Fruit fly (Drosophila melanogaster): ENCODE data around the gene CG32213.
"Not testable (repeated sequence)": the region's sequence is repeated elsewhere in the genome, so short reads cannot be mapped to it uniquely, and the experiment has no call there.

CG32213 gene

DNA sequence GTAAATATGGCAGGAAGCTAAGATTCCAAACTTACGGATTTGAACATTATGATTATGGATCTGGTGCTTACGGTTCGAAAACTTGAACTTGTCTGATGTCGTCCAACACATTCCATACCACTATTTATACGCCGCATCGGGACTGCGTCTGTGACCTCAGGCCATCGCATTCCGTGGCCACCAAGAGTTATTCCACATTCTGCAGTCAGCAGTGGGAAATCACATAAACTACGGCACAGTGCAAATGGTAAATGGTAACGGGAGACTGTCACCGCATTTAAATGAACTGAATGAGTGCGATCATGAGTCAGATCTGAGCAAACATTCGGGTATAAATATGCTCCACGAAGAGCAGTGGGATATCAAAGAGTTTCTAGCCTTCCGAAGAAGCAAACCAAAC lies at the start of gene CG32213, which contains the start of gene CG18294:
Gene CG32213 (plus strand): TSS at position 362 of the 400 bp plus-strand sequence.
Gene CG18294 (minus strand): TSS at position 101 of the 400 bp plus-strand sequence.
- not testable (repeated sequence) for TF ChIP-seq noc (tag; optimal IDR thresholded peaks at IDR 0.05)

DNA sequence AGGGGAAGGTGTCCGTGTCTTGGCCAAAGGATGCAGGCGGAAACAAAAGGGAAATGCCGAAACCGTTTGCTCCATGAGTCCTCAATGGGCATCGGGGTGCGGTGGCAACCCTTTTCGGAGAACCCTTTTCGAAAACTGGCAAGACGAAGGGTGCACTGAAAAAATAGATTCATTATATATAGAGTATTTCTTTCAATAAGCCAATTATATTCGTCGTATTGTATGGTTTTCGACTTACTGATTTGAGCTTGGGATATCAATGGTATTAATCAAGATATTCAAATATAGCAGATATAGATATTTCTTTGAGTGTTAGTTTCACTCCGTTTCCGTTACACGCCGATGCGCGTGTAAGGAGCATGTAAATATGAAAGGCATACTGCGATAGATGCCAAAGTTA lies 33.4 kb upstream of the CG32213 start:
- no peak for TF ChIP-seq noc (tag; optimal IDR thresholded peaks at IDR 0.05)

DNA sequence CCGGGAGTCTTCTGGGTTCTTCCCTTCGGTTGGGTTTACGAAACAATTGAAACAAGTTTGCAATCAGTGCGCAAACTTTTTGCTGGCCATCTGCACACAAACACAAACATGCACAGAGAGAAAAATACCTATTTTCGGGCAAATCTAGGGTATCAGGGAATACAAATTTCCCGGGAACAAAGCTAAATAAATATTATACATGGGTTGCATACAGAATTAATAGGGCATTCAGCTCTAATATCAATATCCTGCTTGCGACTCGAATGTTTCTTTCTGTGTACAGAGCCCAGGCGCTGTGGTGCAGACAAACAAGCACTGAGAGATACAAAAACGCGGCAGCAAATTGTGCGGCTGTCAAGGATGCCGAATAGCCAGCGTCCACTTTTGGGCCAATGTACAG lies 31.5 kb upstream of the CG32213 start:
- TF ChIP-seq noc (tag; optimal IDR thresholded peaks at IDR 0.05) = no peak

DNA sequence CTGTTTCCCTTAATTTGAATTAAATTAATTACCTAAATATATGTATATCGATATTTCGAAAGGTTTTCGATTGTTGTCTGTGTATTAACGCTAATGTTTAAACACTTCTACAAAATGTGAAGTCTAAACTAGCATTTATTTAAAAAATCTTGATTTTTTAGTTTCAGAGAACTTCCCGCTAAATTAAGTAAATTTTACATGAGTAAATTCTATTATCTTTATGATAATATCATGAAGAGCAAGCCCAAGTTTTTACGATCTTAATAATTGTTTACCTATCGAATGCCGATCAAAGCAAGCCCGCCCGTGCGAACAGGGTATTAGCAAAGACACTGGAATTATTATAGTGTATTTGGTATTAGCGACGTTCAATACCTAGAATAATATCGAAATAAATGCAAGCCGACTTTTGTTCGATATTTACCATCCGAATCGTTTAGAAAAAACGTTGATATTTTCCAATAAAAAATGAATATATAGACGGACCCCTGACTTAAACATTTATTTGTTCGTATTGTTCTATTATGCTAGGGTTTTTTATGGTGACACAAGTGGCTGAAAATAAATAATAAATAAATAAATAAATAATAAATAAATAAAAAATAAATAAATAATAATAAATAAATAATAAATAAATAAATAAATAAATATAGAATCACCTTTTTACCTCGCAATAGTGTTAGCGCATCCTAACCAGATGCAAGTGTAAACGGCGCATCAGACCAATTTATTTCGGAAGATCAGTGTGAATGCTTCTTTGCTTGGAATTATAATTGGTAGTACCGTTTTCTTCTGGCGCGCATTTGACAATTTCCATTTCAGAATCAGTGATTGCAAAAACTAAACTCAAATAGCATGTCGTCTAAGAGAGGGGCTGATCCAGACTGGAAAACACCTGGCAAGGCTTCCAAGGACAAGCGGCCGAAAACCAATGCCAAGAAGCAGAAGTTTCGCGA lies 29.0 kb upstream of the CG32213 start, which contains the start of the genes CG33062 and Chd3:
Gene CG33062 (minus strand): TSS at position 51 of the 956 bp plus-strand sequence.
Gene Chd3 (plus strand): TSS at position 780 of the 956 bp plus-strand sequence.
- no peak for TF ChIP-seq noc (tag; optimal IDR thresholded peaks at IDR 0.05)

DNA sequence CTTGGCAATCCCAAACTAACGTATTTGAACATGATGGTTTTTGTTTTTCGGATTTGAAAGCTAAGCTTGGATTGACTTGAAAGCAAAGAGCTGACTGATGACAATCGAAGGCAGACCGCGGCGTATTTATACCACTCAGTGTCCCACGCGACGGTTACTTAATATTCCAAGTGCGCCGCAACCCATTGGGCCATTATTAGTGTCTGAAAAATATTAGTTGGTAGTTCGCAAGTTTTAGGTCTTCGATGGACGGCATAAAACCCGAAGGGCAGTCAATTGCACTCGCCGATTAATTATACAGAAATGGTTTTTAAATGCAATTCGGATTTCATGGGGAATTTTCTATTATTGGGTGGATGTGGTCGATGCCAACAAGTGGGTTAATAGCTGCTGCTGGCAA lies 11.0 kb upstream of the CG32213 start, which contains the start of gene CG14095:
Gene CG14095 (minus strand): TSS at position 101 of the 400 bp plus-strand sequence.
- TF ChIP-seq noc (tag; optimal IDR thresholded peaks at IDR 0.05) = no peak

DNA sequence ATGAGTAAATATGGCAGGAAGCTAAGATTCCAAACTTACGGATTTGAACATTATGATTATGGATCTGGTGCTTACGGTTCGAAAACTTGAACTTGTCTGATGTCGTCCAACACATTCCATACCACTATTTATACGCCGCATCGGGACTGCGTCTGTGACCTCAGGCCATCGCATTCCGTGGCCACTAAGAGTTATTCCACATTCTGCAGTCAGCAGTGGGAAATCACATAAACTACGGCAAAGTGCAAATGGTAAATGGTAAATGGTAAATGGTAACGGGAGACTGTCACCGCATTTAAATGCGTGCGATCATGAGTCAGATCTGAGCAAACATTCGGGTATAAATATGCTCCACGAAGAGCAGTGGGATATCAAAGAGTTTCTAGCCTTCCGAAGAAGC lies 8.7 kb upstream of the CG32213 start, which contains the start of the genes CG14096 and CG32214:
Gene CG14096 (minus strand): TSS at position 101 of the 400 bp plus-strand sequence.
Gene CG32214 (plus strand): TSS at position 368 of the 400 bp plus-strand sequence.
- not testable (repeated sequence) for TF ChIP-seq noc (tag; optimal IDR thresholded peaks at IDR 0.05)

DNA sequence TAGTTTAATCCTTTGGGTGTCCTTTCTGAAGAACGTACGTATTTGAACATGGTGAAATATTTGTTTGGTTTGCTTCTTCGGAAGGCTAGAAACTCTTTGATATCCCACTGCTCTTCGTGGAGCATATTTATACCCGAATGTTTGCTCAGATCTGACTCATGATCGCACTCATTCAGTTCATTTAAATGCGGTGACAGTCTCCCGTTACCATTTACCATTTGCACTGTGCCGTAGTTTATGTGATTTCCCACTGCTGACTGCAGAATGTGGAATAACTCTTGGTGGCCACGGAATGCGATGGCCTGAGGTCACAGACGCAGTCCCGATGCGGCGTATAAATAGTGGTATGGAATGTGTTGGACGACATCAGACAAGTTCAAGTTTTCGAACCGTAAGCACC lies 3.5 kb upstream of the CG32213 start, which contains the start of the genes 825-Oak and CG12519:
Gene 825-Oak (minus strand): TSS at position 101 of the 400 bp plus-strand sequence.
Gene CG12519 (plus strand): TSS at position 364 of the 400 bp plus-strand sequence.
- not testable (repeated sequence) for TF ChIP-seq noc (tag; optimal IDR thresholded peaks at IDR 0.05)

DNA sequence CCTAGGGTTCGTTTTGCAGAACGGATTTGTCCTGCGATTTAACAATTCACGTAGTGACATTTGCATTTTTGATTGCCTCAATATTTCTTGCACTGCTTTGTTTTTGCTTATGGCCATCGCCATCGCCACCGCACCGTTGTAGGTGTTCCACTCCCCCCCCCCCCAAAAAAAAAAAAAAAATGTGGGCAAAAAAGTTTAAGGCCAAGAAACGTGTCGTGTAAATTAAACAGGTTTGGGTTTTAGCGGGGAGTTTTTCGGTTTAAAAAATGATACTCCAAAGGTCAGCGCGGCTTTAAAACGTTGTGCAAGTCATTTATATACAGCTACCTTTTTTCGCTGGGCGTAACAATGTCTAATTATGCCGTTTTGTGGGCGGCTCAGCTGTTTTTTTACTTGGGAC lies 5.6 kb downstream of the CG32213 start:
- TF ChIP-seq noc (tag; optimal IDR thresholded peaks at IDR 0.05) = no peak

DNA sequence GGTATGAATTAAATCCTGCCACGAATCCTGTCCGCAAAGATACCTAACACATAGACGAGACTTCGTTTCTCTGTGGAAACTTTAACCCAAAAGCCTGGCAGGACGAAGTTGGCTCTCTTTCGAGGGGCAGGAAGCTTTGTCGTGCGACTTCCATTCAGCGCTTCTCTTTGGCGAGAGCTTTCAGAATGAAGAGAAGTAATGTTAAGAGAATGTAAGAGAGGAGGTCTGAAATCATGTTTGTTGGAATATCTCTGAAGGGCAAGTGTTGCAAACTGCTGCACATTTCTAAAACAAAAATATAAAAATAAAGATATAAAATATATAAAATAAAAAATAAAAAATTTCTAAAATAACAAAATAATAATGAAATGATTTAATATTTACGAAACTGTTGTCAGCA lies 6.4 kb downstream of the CG32213 start:
- TF ChIP-seq noc (tag; optimal IDR thresholded peaks at IDR 0.05) = no peak

DNA sequence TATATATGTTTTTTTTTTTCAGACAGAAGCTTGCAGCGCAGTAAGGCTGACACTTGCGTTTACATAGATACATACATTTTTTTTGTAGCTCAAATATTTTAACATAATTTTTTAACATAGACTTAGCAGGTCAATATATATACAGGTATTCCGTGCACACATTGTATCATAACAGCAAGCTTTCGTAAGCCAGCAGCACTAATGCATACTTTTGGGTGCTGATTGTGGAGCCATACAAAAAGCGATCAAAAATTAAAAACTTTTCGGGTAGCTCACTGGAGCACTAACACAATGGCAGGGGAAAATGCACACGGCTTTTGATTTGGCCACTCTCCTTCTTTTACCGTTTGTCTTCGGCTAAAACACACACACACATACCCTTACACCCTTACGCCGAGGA lies 7.4 kb downstream of the CG32213 start:
- TF ChIP-seq noc (tag; optimal IDR thresholded peaks at IDR 0.05) = no peak

DNA sequence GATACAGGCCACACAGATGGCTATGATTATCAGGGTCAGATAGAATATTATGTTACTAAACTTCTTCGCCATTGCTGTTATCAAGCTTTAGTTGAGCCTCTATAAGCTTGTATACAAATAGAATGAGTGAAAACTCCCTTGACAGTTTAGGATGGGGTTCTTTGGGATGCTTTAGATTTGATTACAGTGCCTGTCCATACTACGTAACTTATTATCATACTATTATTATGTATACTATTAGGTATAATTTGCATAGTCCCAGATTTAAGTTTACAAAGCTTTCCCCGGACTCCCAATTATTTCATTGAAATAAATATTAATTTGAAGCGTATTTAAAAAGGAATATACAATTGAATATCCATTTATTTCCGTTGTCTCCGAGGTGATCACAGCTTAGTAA lies 10.8 kb downstream of the CG32213 start, which contains the start of gene brv1:
Gene brv1 (minus strand): TSS at position 101 of the 400 bp plus-strand sequence.
- TF ChIP-seq noc (tag; optimal IDR thresholded peaks at IDR 0.05) = no peak

DNA sequence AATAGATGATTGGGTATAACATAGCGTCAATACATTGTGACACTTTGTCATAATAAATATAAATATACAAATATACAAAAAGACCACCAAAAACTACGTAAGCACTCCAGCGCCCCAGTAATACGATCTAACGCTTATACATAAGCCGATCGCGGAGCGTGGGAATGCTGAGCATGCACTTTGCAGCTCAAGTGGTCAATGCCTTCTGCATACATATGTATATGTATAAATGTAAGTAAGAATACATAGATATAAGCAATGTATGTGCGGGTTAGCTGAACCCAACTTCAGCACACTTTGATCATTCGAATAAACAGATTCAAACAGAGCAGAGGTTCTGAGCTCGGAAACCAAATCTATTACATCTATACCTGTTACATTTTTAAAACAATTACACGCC lies 11.6 kb downstream of the CG32213 start, which contains the start of gene CG32212:
Gene CG32212 (plus strand): TSS at position 301 of the 400 bp plus-strand sequence.
- TF ChIP-seq noc (tag; optimal IDR thresholded peaks at IDR 0.05) = not testable (repeated sequence)

DNA sequence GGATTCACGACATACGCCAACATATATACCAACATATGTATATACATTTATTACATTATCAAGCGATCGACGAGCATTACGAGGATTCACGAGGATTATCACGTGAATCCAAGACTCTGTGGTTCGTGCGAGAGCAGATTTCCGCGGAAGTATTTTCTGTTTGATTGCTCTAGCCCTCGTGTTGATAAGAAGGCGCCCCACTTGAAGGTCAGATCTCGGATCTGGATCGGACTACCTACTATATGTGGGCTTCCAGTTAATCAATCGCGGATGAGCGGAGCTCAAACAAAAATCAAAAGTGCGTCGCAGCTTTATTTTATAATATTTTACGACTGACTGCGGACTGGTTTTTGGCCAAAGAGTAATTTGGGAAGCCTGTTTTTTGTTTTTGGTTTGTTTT lies 19.3 kb downstream of the CG32213 start:
- TF ChIP-seq noc (tag; optimal IDR thresholded peaks at IDR 0.05) = peak; percentile 11

DNA sequence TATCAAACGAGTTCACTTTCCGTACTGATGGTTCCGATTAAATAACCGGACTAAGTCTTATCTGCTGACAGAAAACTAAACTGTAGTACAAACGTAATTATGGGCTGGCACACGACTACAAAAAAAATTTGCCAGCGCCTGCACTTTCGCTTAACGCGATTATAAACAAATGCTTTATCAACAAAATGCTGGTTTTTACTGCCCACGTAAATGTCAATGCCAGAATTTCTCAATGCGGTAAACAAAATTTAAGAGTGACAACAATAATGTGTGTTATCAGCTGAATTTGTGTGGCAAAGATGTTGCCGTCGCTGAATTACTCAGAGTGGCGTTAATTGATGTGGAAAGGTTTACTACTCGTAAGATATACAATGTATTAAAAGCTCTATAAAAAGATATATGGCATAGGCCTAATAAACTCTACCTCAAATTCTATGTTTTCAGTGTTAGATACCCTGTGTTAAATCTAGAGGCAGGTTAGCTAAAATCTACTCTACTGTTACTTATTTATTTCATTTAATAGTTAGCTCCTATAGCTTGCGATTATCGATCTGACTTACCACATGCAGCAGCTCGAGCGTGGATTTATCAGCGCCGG lies 20.5 kb downstream of the CG32213 start:
- TF ChIP-seq noc (tag; optimal IDR thresholded peaks at IDR 0.05) = peak; percentile 40

DNA sequence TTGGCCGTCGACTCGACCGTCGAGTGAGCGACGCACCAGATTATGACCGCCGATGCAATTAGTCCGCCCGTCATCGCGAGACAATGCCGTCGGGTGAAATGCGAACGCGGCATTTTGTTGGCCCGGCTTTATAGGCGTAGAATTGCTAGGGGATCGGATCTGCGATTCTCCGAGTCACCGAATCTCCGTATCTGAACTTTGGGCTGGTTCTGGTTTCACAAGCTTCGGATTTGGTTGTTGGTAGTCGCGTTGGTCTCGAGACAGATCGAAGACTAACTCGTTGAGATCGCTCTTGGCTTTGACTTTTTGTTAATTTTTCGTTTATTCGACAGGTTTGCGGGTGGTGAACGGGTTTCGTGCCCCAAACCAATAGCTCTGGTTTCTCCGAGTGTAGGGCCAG lies 21.0 kb downstream of the CG32213 start:
- no peak for TF ChIP-seq noc (tag; optimal IDR thresholded peaks at IDR 0.05)

DNA sequence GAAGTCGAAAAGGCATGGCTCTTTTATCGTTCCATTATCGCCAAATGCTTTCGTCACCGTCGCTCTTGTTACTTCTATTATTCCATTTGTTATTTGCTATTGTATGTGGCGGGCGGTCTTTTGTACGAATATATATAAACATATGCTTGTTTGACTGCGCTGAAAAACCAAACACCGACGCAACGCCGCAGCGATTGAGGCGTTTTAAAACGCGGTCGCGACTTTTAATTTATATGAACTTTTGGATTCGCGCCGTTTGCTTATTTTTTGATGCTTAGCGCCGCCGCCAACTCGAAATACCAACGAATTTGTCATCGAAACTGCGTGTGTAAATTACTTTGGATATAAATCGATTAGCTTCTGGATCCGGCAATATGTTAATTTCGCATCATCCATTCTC lies 21.5 kb downstream of the CG32213 start:
- TF ChIP-seq noc (tag; optimal IDR thresholded peaks at IDR 0.05) = no peak

Measured in whole organism, larva.